Fruit fly (Drosophila melanogaster) whole organism: ENCODE measurements around the gene CG14817.
A peak's percentile ranks its signal among the peaks of the same experiment; 100 is the strongest.

Source experiments
- CG8478 ChIP-seq: fragments of >200 bp; optimal IDR thresholded peaks from 2 replicates; lab custom pipeline; 2018; ENCODE audit warnings: inconsistent platforms
- EcR ChIP-seq, 2 experiments: fragments of >200 bp; optimal IDR thresholded peaks; 2 replicates each; lab custom pipeline; 2017; ENCODE audit warnings: missing biosample characterization in 2 of 2, missing genetic modification characterization in 2 of 2, missing genetic modification reagents in 2 of 2
- pan ChIP-seq: fragments of >200 bp; optimal IDR thresholded peaks from 2 replicates; lab custom pipeline; 2017
- psq ChIP-seq: fragments of >200 bp; optimal IDR thresholded peaks from 2 replicates; lab custom pipeline; 2017
- usp ChIP-seq: fragments of >200 bp; optimal IDR thresholded peaks from 2 replicates; lab custom pipeline; 2017; ENCODE audit warnings: missing biosample characterization, missing genetic modification characterization, mixed read lengths

DNA sequence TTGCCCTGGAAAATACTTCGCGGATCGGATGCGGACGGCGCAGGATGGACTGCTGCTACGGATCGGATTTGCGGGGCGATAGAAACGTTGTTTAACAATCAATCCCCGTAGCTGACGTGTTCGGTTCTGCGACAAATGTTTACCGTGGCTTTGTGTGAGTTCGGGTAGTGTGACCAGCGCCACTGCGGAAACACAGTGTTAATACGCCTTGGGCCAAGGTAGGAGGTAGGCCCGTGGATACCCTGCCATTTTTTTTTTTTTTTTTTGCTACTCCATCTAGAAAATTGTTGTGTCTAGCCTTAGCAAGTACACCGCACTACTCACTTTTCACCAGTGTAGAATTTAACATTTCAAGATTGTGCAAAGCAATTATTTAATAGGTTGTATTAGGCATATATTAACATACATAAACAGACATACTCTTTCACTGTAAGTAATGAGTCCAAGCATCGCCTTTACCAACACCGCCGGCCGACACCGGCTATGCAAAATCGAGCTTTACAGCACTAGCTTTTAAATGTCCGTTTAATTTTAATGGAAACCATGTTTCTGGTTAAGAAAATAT is 15.4 kb downstream of the CG14817 start, which contains the start of gene deltaCOP:
- no peak for TF ChIP-seq psq (lab: Kevin White, UChicago)
- no peak for TF ChIP-seq CG8478 (lab: Kevin White, UChicago)
- TF ChIP-seq EcR (GFP tag; optimal IDR thresholded peaks at IDR 0.05; lab: Kevin White, UChicago), result no peak
- peak; percentile 70 for TF ChIP-seq pan
- no peak for TF ChIP-seq usp
